Fruit fly (Drosophila melanogaster): ENCODE measurements around the gene lin-52.

- TF ChIP-seq h (optimal IDR thresholded peaks at IDR 0.05) (no peak), insv (optimal IDR thresholded peaks at IDR 0.05) (no peak), Myc (optimal IDR thresholded peaks at IDR 0.05) (no peak), Sin3A (optimal IDR thresholded peaks at IDR 0.05) (no peak), psq (optimal IDR thresholded peaks at IDR 0.05) (no peak), ttk (optimal IDR thresholded peaks at IDR 0.05) (no peak)
Observed at dm6 chrX:5766732-5767131, 12.0 kb upstream of the lin-52 start.
